Worm (Caenorhabditis elegans) whole organism, late embryonic: Measurements from ENCODE around the gene H12I13.1.

Experiments used
- C08G9.2 ChIP-seq: sonication (generic microtip); optimal IDR thresholded peaks from 2 replicates; lab custom pipeline; 2016; ENCODE audit warnings: mild to moderate bottlenecking, missing genetic modification characterization, moderate library complexity, missing compliant biosample characterization
- C38D4.7 ChIP-seq: fragments of 200-800 bp; sonication (Bioruptor generic); optimal IDR thresholded peaks from 2 replicates; lab custom pipeline; 2018; ENCODE audit warnings: mild to moderate bottlenecking, missing genetic modification characterization, moderate library complexity, missing compliant biosample characterization
- K02D7.2 ChIP-seq: sonication (generic microtip); optimal IDR thresholded peaks from 2 replicates; lab custom pipeline; 2017; ENCODE audit warnings: mild to moderate bottlenecking, missing genetic modification characterization, missing compliant biosample characterization
- K09A11.1 ChIP-seq: sonication (generic microtip); optimal IDR thresholded peaks from 2 replicates; lab custom pipeline; 2017; ENCODE audit warnings: antibody characterized with exemption, mild to moderate bottlenecking, missing genetic modification characterization, missing compliant biosample characterization; ENCODE audit not compliant: insufficient read depth
- Y22D7AL.16 ChIP-seq: sonication (generic microtip); optimal IDR thresholded peaks from 2 replicates; lab custom pipeline; 2016; ENCODE audit warnings: missing genetic modification characterization, missing compliant biosample characterization
- ceh-19 ChIP-seq: fragments of 200-800 bp; sonication (Bioruptor generic); optimal IDR thresholded peaks from 2 replicates; lab custom pipeline; 2018; ENCODE audit warnings: mild to moderate bottlenecking, missing genetic modification characterization, missing compliant biosample characterization
- ceh-24 ChIP-seq: sonication (generic microtip); optimal IDR thresholded peaks from 2 replicates; lab custom pipeline; 2016; ENCODE audit warnings: mild to moderate bottlenecking, missing genetic modification characterization, missing compliant biosample characterization
- ceh-30 ChIP-seq: fragments of 150-350 bp; optimal IDR thresholded peaks from 2 replicates; lab custom pipeline; 2014; ENCODE audit warnings: missing biosample characterization, missing genetic modification characterization
- ceh-31 ChIP-seq: sonication (generic microtip); optimal IDR thresholded peaks from 2 replicates; lab custom pipeline; 2016; ENCODE audit warnings: missing genetic modification characterization, missing compliant biosample characterization
- ceh-34 ChIP-seq: sonication (generic microtip); optimal IDR thresholded peaks from 2 replicates; lab custom pipeline; 2016; ENCODE audit warnings: mild to moderate bottlenecking, missing genetic modification characterization, missing compliant biosample characterization
- ceh-6 ChIP-seq: fragments of 200-800 bp; sonication (Bioruptor generic); optimal IDR thresholded peaks from 2 replicates; lab custom pipeline; 2018; ENCODE audit warnings: mild to moderate bottlenecking, missing genetic modification characterization, missing compliant biosample characterization
- dve-1 ChIP-seq: sonication (generic microtip); optimal IDR thresholded peaks from 2 replicates; lab custom pipeline; 2017; ENCODE audit warnings: antibody characterized with exemption, mild to moderate bottlenecking, missing genetic modification characterization, missing compliant biosample characterization
- elt-4 ChIP-seq: sonication (generic microtip); optimal IDR thresholded peaks from 2 replicates; lab custom pipeline; 2016; ENCODE audit warnings: missing genetic modification characterization, missing compliant biosample characterization
- ets-4 ChIP-seq: sonication (generic microtip); optimal IDR thresholded peaks from 2 replicates; lab custom pipeline; 2016; ENCODE audit warnings: missing genetic modification characterization, missing compliant biosample characterization
- fax-1 ChIP-seq: sonication (generic microtip); optimal IDR thresholded peaks from 2 replicates; lab custom pipeline; 2016; ENCODE audit warnings: missing genotype, missing genetic modification characterization, missing compliant biosample characterization
- gmeb-2 ChIP-seq: sonication (generic microtip); optimal IDR thresholded peaks from 2 replicates; lab custom pipeline; 2016; ENCODE audit warnings: missing genetic modification characterization, inconsistent platforms, missing compliant biosample characterization
- hlh-30 ChIP-seq: sonication (generic microtip); optimal IDR thresholded peaks from 2 replicates; lab custom pipeline; 2017; ENCODE audit warnings: antibody characterized with exemption, missing genetic modification characterization, missing compliant biosample characterization; ENCODE audit not compliant: insufficient read depth
- hlh-6 ChIP-seq: sonication (generic microtip); optimal IDR thresholded peaks from 2 replicates; lab custom pipeline; 2016; ENCODE audit warnings: missing genotype, missing genetic modification characterization, missing compliant biosample characterization
- hlh-8 ChIP-seq: sonication (generic microtip); optimal IDR thresholded peaks from 2 replicates; lab custom pipeline; 2016; ENCODE audit warnings: missing genotype, missing genetic modification characterization, missing compliant biosample characterization
- lim-6 ChIP-seq: sonication (generic microtip); optimal IDR thresholded peaks from 2 replicates; lab custom pipeline; 2016; ENCODE audit warnings: missing genetic modification characterization, missing compliant biosample characterization
- madf-2 ChIP-seq: sonication (generic microtip); optimal IDR thresholded peaks from 2 replicates; lab custom pipeline; 2017; ENCODE audit warnings: missing genetic modification characterization, missing compliant biosample characterization
- mec-3 ChIP-seq: sonication (generic microtip); optimal IDR thresholded peaks from 2 replicates; lab custom pipeline; 2016; ENCODE audit warnings: borderline replicate concordance, missing genetic modification characterization, missing compliant biosample characterization
- nhr-11 ChIP-seq: fragments of 150-350 bp; optimal IDR thresholded peaks from 2 replicates; lab custom pipeline; 2014; ENCODE audit warnings: missing biosample characterization, missing genetic modification characterization
- nhr-232 ChIP-seq: sonication (generic microtip); optimal IDR thresholded peaks from 2 replicates; lab custom pipeline; 2016; ENCODE audit warnings: missing genetic modification characterization, missing compliant biosample characterization
- npax-4 ChIP-seq: sonication (generic microtip); optimal IDR thresholded peaks from 2 replicates; lab custom pipeline; 2016; ENCODE audit warnings: missing genetic modification characterization, missing compliant biosample characterization
- odd-2 ChIP-seq: sonication (generic microtip); optimal IDR thresholded peaks from 2 replicates; lab custom pipeline; 2017; ENCODE audit warnings: antibody characterized with exemption, mild to moderate bottlenecking, missing genetic modification characterization, missing compliant biosample characterization
- pag-3 ChIP-seq: sonication (generic microtip); optimal IDR thresholded peaks from 2 replicates; lab custom pipeline; 2016; ENCODE audit warnings: missing compliant biosample characterization, missing genetic modification characterization, borderline replicate concordance
- pax-1 ChIP-seq: fragments of 150-350 bp; optimal IDR thresholded peaks from 2 replicates; lab custom pipeline; 2014; ENCODE audit warnings: missing biosample characterization, missing genetic modification characterization
- pha-2 ChIP-seq: sonication (generic microtip); optimal IDR thresholded peaks from 2 replicates; lab custom pipeline; 2017; ENCODE audit warnings: mild to moderate bottlenecking, missing genetic modification characterization, missing compliant biosample characterization
- pha-4 ChIP-seq: fragments of 150-350 bp; optimal IDR thresholded peaks from 2 replicates; lab custom pipeline; 2018; ENCODE audit warnings: missing biosample characterization, missing genetic modification reagents, missing genetic modification characterization
- pqm-1 ChIP-seq: sonication (generic microtip); optimal IDR thresholded peaks from 2 replicates; lab custom pipeline; 2016; ENCODE audit warnings: missing genetic modification characterization, missing compliant biosample characterization
- tbx-2 ChIP-seq: sonication (generic microtip); optimal IDR thresholded peaks from 2 replicates; lab custom pipeline; 2016; ENCODE audit warnings: missing genetic modification characterization, missing compliant biosample characterization
- unc-3 ChIP-seq, 2 experiments: fragments of 200-800 bp in 1 of 2; sonication (Bioruptor generic) in 1 of 2; sonication (generic microtip) in 1 of 2; conservative IDR thresholded peaks in 1 of 2; optimal IDR thresholded peaks in 1 of 2; 2 replicates each; pipeline versions ENCODE4 v1.3.6 to Lab custom; 2016 to 2022; ENCODE audit warnings: missing compliant biosample characterization in 2 of 2, missing genetic modification characterization in 2 of 2, missing genetic modification reagents in 1 of 2
- unc-42 ChIP-seq: sonication (generic microtip); optimal IDR thresholded peaks from 2 replicates; lab custom pipeline; 2016; ENCODE audit warnings: missing genotype, missing genetic modification characterization, missing compliant biosample characterization
- unc-55 ChIP-seq: sonication (generic microtip); optimal IDR thresholded peaks from 2 replicates; lab custom pipeline; 2017; ENCODE audit warnings: missing biosample characterization, missing genetic modification reagents, missing genetic modification characterization
- unc-86 ChIP-seq: sonication (generic microtip); optimal IDR thresholded peaks from 2 replicates; lab custom pipeline; 2016; ENCODE audit warnings: missing genetic modification characterization, missing compliant biosample characterization
- ztf-16 ChIP-seq: sonication (generic microtip); optimal IDR thresholded peaks from 2 replicates; lab custom pipeline; 2017; ENCODE audit warnings: missing genetic modification characterization, missing compliant biosample characterization

H12I13.1 gene

ce11 chrII:6113187-6113586 lies 46.2 kb upstream of the H12I13.1 start, which contains the start of gene heri-1:
Gene heri-1 (minus strand): TSS chrII:6113194.
- TF ChIP-seq Y22D7AL.16 (tag; lab: Kevin White, UChicago) = no peak
- TF ChIP-seq ceh-31 (tag; lab: Kevin White, UChicago) = no peak
- TF ChIP-seq C08G9.2 = no peak
- TF ChIP-seq hlh-30 = no peak
- TF ChIP-seq tbx-2 (tag; lab: Kevin White, UChicago) = no peak
- no peak for TF ChIP-seq pha-2 (tag; lab: Kevin White, UChicago)
- TF ChIP-seq lim-6 (tag; lab: Kevin White, UChicago) = no peak
- TF ChIP-seq madf-2 (tag; lab: Kevin White, UChicago) = no peak
- TF ChIP-seq ceh-30 (tag; lab: Kevin White, UChicago) = no peak
- no peak for TF ChIP-seq pax-1 (tag; lab: Kevin White, UChicago)
- TF ChIP-seq gmeb-2 (tag; lab: Kevin White, UChicago) = no peak
- no peak for TF ChIP-seq fax-1

ce11 chrII:6109989-6110388 lies 43.0 kb upstream of the H12I13.1 start:
- TF ChIP-seq nhr-11 (no peak), npax-4 (tag; lab: Kevin White, UChicago) (no peak), unc-55 (no peak)

DNA sequence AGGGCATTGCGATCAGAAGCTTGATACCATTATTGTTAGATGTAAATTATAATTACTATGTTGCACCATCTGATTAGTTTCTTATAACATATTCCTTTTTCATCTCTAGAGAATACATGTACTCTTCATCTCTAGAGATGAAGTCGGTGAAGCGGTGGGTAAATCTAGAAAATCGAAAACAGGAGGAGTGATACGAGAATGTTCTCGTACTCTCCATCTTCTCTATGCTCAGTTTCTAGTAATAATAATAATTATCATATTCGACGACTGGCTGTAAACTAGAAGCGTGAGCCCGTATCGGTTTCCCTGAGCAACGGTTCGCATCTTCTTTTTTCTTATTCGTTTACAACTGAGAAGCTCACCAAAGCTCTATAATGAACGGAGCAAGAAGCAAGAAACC lies 40.8 kb upstream of the H12I13.1 start:
- TF ChIP-seq ceh-34 = no peak
- TF ChIP-seq ceh-19 = no peak
- no peak for TF ChIP-seq pha-4 (tag; lab: Kevin White, UChicago)
- no peak for TF ChIP-seq C38D4.7 (GFP tag; lab: Kevin White, UChicago)
- TF ChIP-seq C08G9.2 = no peak
- no peak for TF ChIP-seq K02D7.2
- TF ChIP-seq madf-2 (tag; lab: Kevin White, UChicago) = no peak
- TF ChIP-seq hlh-8 (tag; lab: Kevin White, UChicago) = no peak
- no peak for TF ChIP-seq K09A11.1
- no peak for TF ChIP-seq hlh-6 (tag; lab: Kevin White, UChicago)
- no peak for TF ChIP-seq mec-3 (tag; lab: Kevin White, UChicago)
- TF ChIP-seq pag-3 (tag; lab: Kevin White, UChicago) = no peak
- TF ChIP-seq ceh-6 (GFP tag; lab: Kevin White, UChicago) = no peak
- TF ChIP-seq ceh-24 (tag; lab: Kevin White, UChicago) = no peak
- TF ChIP-seq odd-2 (tag; lab: Kevin White, UChicago) = no peak
- TF ChIP-seq nhr-232 = no peak
- TF ChIP-seq tbx-2 (tag; lab: Kevin White, UChicago) = no peak
- no peak for TF ChIP-seq pqm-1 (tag; lab: Kevin White, UChicago)
- TF ChIP-seq unc-86 (tag; lab: Kevin White, UChicago) = no peak
- no peak for TF ChIP-seq unc-42

ce11 chrII:6103986-6104385 lies 37.0 kb upstream of the H12I13.1 start:
- TF ChIP-seq dve-1 (no peak), ets-4 (tag; lab: Kevin White, UChicago) (no peak), ztf-16 (no peak), elt-4 (tag; lab: Kevin White, UChicago) (no peak), unc-55 (no peak), ceh-34 (no peak), nhr-11 (no peak), unc-3 (GFP tag; conservative IDR thresholded peaks at IDR 0.05; lab: Robert Waterston, UW) (no peak), unc-3 (tag; optimal IDR thresholded peaks at IDR 0.05; lab: Kevin White, UChicago) (no peak), C38D4.7 (GFP tag; lab: Kevin White, UChicago) (no peak), mec-3 (tag; lab: Kevin White, UChicago) (no peak)
